Fruit fly (Drosophila melanogaster) whole organism, embryonic: ENCODE data around the gene CG10638.
A peak's percentile ranks its signal among the peaks of the same experiment; 100 is the strongest.

Source experiments
- Asciz ChIP-seq: fragments of 200-800 bp; sonication (Bioruptor generic); optimal IDR thresholded peaks from 2 replicates; lab custom pipeline; 2017; ENCODE audit warnings: missing biosample characterization, mild to moderate bottlenecking, missing genetic modification characterization, missing genetic modification reagents
- Bgb ChIP-seq: fragments of 200-800 bp; sonication (Bioruptor generic); IDR thresholded peaks from 2 replicates; pipeline ENCODE4 v1.3.6; 2022; ENCODE audit warnings: missing biosample characterization, missing genetic modification characterization; ENCODE audit not compliant: partially characterized antibody
- CG10979 ChIP-seq: fragments of 200-800 bp; sonication (Bioruptor generic); optimal IDR thresholded peaks from 2 replicates; lab custom pipeline; 2018; ENCODE audit warnings: missing biosample characterization, mild to moderate bottlenecking, missing genetic modification characterization, moderate library complexity
- CG11247 ChIP-seq: fragments of 200-800 bp; sonication (Bioruptor generic); IDR thresholded peaks from 2 replicates; pipeline ENCODE4 v1.3.6; 2022; ENCODE audit warnings: missing biosample characterization, missing genetic modification characterization
- CG13287 ChIP-seq: fragments of 200-800 bp; sonication (Bioruptor generic); IDR thresholded peaks from 2 replicates; pipeline ENCODE4 v1.3.6; 2022; ENCODE audit warnings: missing biosample characterization, missing genetic modification characterization; ENCODE audit not compliant: partially characterized antibody
- CG14441 ChIP-seq: fragments of 200-800 bp; sonication (Bioruptor generic); IDR thresholded peaks from 2 replicates; pipeline ENCODE4 v1.3.6; 2022; ENCODE audit warnings: missing biosample characterization, missing genetic modification characterization
- CG15073 ChIP-seq: fragments of 200-800 bp; sonication (Bioruptor generic); optimal IDR thresholded peaks from 2 replicates; lab custom pipeline; 2016; ENCODE audit warnings: missing biosample characterization, missing genetic modification characterization
- CG1602 ChIP-seq: fragments of 200-800 bp; sonication (Bioruptor generic); optimal IDR thresholded peaks from 3 replicates; lab custom pipeline; 2016; ENCODE audit warnings: missing biosample characterization, missing genetic modification characterization
- CG17802 ChIP-seq: fragments of 200-800 bp; sonication (Bioruptor generic); optimal IDR thresholded peaks from 2 replicates; lab custom pipeline; 2018; ENCODE audit warnings: missing biosample characterization, mild to moderate bottlenecking, missing genetic modification characterization, moderate library complexity
- CG33213 ChIP-seq: fragments of 200-800 bp; sonication (Bioruptor generic); optimal IDR thresholded peaks from 3 replicates; lab custom pipeline; 2016; ENCODE audit warnings: missing biosample characterization, missing genetic modification characterization
- CG3407 ChIP-seq: fragments of 200-800 bp; sonication (Bioruptor generic); optimal IDR thresholded peaks from 2 replicates; lab custom pipeline; 2018; ENCODE audit warnings: missing biosample characterization, mild to moderate bottlenecking, missing genetic modification characterization
- CG3995 ChIP-seq: fragments of 200-800 bp; sonication (Bioruptor generic); optimal IDR thresholded peaks from 3 replicates; lab custom pipeline; 2016; ENCODE audit warnings: missing biosample characterization, missing genetic modification characterization
- CG6272 ChIP-seq: fragments of 200-800 bp; sonication (Bioruptor generic); IDR thresholded peaks from 2 replicates; pipeline ENCODE4 v1.3.6; 2022; ENCODE audit warnings: missing biosample characterization, missing genetic modification characterization
- CG7556 ChIP-seq: fragments of 200-800 bp; sonication (Bioruptor generic); optimal IDR thresholded peaks from 2 replicates; lab custom pipeline; 2017; ENCODE audit warnings: missing biosample characterization, mild to moderate bottlenecking, missing genetic modification characterization
- CG9817 ChIP-seq: fragments of 200-800 bp; sonication (Bioruptor generic); optimal IDR thresholded peaks from 2 replicates; lab custom pipeline; 2018; ENCODE audit warnings: missing biosample characterization, mild to moderate bottlenecking, missing genetic modification characterization, moderate library complexity
- Camta ChIP-seq: fragments of 200-800 bp; sonication (Bioruptor generic); optimal IDR thresholded peaks from 2 replicates; lab custom pipeline; 2016; ENCODE audit warnings: missing biosample characterization, missing genetic modification characterization
- Deaf1 ChIP-seq: fragments of 200-800 bp; optimal IDR thresholded peaks from 3 replicates; lab custom pipeline; 2019; ENCODE audit warnings: missing biosample characterization, mild to moderate bottlenecking, missing genetic modification characterization, moderate library complexity
- Dref ChIP-seq: fragments of 200-800 bp; sonication (Bioruptor generic); IDR thresholded peaks from 2 replicates; pipeline ENCODE4 v1.3.6; 2022; ENCODE audit warnings: missing biosample characterization, missing genetic modification characterization
- Ets97D ChIP-seq: fragments of 200-800 bp; sonication (Bioruptor generic); optimal IDR thresholded peaks from 3 replicates; lab custom pipeline; 2016; ENCODE audit warnings: missing biosample characterization, missing genetic modification characterization
- Fer2 ChIP-seq: fragments of 200-800 bp; sonication (Bioruptor generic); optimal IDR thresholded peaks from 2 replicates; lab custom pipeline; 2018; ENCODE audit warnings: missing biosample characterization, mild to moderate bottlenecking, missing genetic modification characterization, moderate library complexity
- H2.0 ChIP-seq: fragments of 200-800 bp; sonication (Bioruptor generic); IDR thresholded peaks from 2 replicates; pipeline ENCODE4 v1.3.6; 2022; ENCODE audit warnings: missing biosample characterization, missing genetic modification characterization
- Hmx ChIP-seq: fragments of 200-800 bp; sonication (Bioruptor generic); optimal IDR thresholded peaks from 2 replicates; lab custom pipeline; 2016; ENCODE audit warnings: missing biosample characterization, missing genetic modification characterization
- Hr39 ChIP-seq: fragments of >200 bp; optimal IDR thresholded peaks from 2 replicates; lab custom pipeline; 2017
- Jarid2 ChIP-seq: fragments of 200-800 bp; sonication (Bioruptor generic); optimal IDR thresholded peaks from 3 replicates; lab custom pipeline; 2017; ENCODE audit warnings: mild to moderate bottlenecking, missing biosample characterization, missing genetic modification reagents, missing genetic modification characterization
- NFAT ChIP-seq: fragments of 200-800 bp; sonication (Bioruptor generic); IDR thresholded peaks from 2 replicates; pipeline ENCODE4 v1.3.6; 2022; ENCODE audit warnings: missing biosample characterization, missing genetic modification characterization
- NK7.1 ChIP-seq: fragments of 200-800 bp; sonication (Bioruptor generic); optimal IDR thresholded peaks from 3 replicates; lab custom pipeline; 2016; ENCODE audit warnings: missing biosample characterization, missing genetic modification characterization
- Ptx1 ChIP-seq: fragments of 200-800 bp; sonication (Bioruptor generic); IDR thresholded peaks from 2 replicates; pipeline ENCODE4 v1.3.6; 2022; ENCODE audit warnings: missing biosample characterization, missing genetic modification characterization
- Side ChIP-seq: fragments of 200-800 bp; sonication (Bioruptor generic); optimal IDR thresholded peaks from 2 replicates; lab custom pipeline; 2016; ENCODE audit warnings: missing biosample characterization, missing genetic modification characterization
- Spps ChIP-seq: fragments of 200-800 bp; sonication (Bioruptor generic); optimal IDR thresholded peaks from 2 replicates; lab custom pipeline; 2018; ENCODE audit warnings: missing biosample characterization, mild to moderate bottlenecking, missing genetic modification characterization
- ase ChIP-seq: fragments of 200-800 bp; sonication (Bioruptor generic); IDR thresholded peaks from 3 replicates; pipeline ENCODE4 v1.3.6; 2022; ENCODE audit warnings: missing biosample characterization, missing genetic modification characterization
- ash1 ChIP-seq: fragments of 200-800 bp; sonication (Bioruptor generic); optimal IDR thresholded peaks from 2 replicates; lab custom pipeline; 2018; ENCODE audit warnings: missing biosample characterization, mild to moderate bottlenecking, missing genetic modification characterization
- bowl ChIP-seq: fragments of 200-800 bp; sonication (Bioruptor generic); IDR thresholded peaks from 2 replicates; pipeline ENCODE4 v1.3.6; 2022; ENCODE audit warnings: missing biosample characterization, missing genetic modification characterization
- cad ChIP-seq: fragments of >200 bp; optimal IDR thresholded peaks from 2 replicates; lab custom pipeline; 2017; ENCODE audit warnings: missing biosample characterization, missing genetic modification characterization
- cas ChIP-seq: fragments of 200-800 bp; sonication (Bioruptor generic); IDR thresholded peaks from 2 replicates; pipeline ENCODE4 v1.3.6; 2022; ENCODE audit warnings: missing biosample characterization, missing genetic modification characterization
- cato ChIP-seq: fragments of 200-800 bp; sonication (Bioruptor generic); optimal IDR thresholded peaks from 2 replicates; lab custom pipeline; 2016; ENCODE audit warnings: missing biosample characterization, missing genetic modification characterization, borderline replicate concordance
- cg ChIP-seq: fragments of 200-800 bp; sonication (Bioruptor generic); optimal IDR thresholded peaks from 3 replicates; lab custom pipeline; 2019; ENCODE audit warnings: missing biosample characterization, mild to moderate bottlenecking, missing genetic modification characterization, moderate library complexity
- dmrt99B ChIP-seq: fragments of 200-800 bp; sonication (Bioruptor generic); optimal IDR thresholded peaks from 2 replicates; lab custom pipeline; 2018; ENCODE audit warnings: missing biosample characterization, mild to moderate bottlenecking, missing genetic modification characterization, moderate library complexity
- dpn ChIP-seq, 2 experiments: fragments of 200-800 bp; sonication (Bioruptor generic); optimal IDR thresholded peaks; 3 replicates each; lab custom pipeline; 2016; ENCODE audit warnings: missing biosample characterization in 2 of 2, missing genetic modification characterization in 2 of 2
- ems ChIP-seq: fragments of 200-800 bp; sonication (Bioruptor generic); optimal IDR thresholded peaks from 3 replicates; lab custom pipeline; 2016; ENCODE audit warnings: missing biosample characterization, missing genetic modification characterization
- gcm2 ChIP-seq: fragments of 200-800 bp; sonication (Bioruptor generic); optimal IDR thresholded peaks from 2 replicates; lab custom pipeline; 2016; ENCODE audit warnings: missing biosample characterization, missing genetic modification characterization
- grau ChIP-seq: fragments of 200-800 bp; optimal IDR thresholded peaks from 3 replicates; lab custom pipeline; 2019; ENCODE audit warnings: missing biosample characterization, mild to moderate bottlenecking, missing genetic modification characterization, moderate library complexity
- gro ChIP-seq: fragments of 200-800 bp; sonication (Bioruptor generic); optimal IDR thresholded peaks from 2 replicates; lab custom pipeline; 2016; ENCODE audit warnings: missing biosample characterization, missing genetic modification characterization
- jing ChIP-seq: fragments of 200-800 bp; sonication (Bioruptor generic); optimal IDR thresholded peaks from 2 replicates; lab custom pipeline; 2018; ENCODE audit warnings: missing biosample characterization, mild to moderate bottlenecking, missing genetic modification characterization
- kay ChIP-seq: fragments of 200-800 bp; sonication (Bioruptor generic); optimal IDR thresholded peaks from 2 replicates; lab custom pipeline; 2016; ENCODE audit warnings: missing biosample characterization, missing genetic modification characterization
- lilli ChIP-seq: fragments of 200-800 bp; sonication (Bioruptor generic); optimal IDR thresholded peaks from 3 replicates; lab custom pipeline; 2016; ENCODE audit warnings: missing biosample characterization, missing genetic modification characterization
- luna ChIP-seq: fragments of 200-800 bp; sonication (Bioruptor generic); optimal IDR thresholded peaks from 2 replicates; lab custom pipeline; 2016; ENCODE audit warnings: missing biosample characterization, missing genetic modification characterization
- nerfin-2 ChIP-seq: fragments of 200-800 bp; sonication (Bioruptor generic); IDR thresholded peaks from 2 replicates; pipeline ENCODE4 v1.3.6; 2022; ENCODE audit warnings: missing biosample characterization, missing genetic modification characterization; ENCODE audit not compliant: partially characterized antibody
- p53 ChIP-seq: fragments of 200-800 bp; sonication (Bioruptor generic); optimal IDR thresholded peaks from 2 replicates; lab custom pipeline; 2016; ENCODE audit warnings: missing biosample characterization, missing genetic modification characterization
- pzg ChIP-seq: fragments of 200-800 bp; sonication (Bioruptor generic); optimal IDR thresholded peaks from 3 replicates; lab custom pipeline; 2018; ENCODE audit warnings: missing biosample characterization, mild to moderate bottlenecking, missing genetic modification characterization, moderate library complexity
- scrt ChIP-seq: fragments of 200-800 bp; sonication (Bioruptor generic); optimal IDR thresholded peaks from 2 replicates; lab custom pipeline; 2018; ENCODE audit warnings: missing biosample characterization, mild to moderate bottlenecking, missing genetic modification characterization, moderate library complexity

The CG10638 gene

DNA sequence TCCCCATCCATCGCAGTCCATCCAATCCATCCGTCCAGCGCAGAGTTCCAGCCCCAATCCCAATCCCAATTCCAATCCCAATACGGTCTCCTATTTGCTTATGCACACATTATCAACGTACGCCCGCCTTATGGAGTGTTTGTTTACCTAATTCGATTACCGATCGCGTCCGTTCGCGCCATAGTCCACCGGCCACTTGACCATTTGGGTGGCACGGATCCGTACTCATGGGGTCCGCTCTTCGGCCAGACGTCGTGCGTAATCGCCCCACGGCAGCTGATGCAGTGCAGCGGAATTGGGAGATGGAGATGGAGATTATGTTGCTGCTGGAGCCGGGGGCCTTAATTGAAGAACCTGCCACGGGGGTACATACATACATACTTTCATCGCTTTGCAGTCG, 30.6 kb downstream of the CG10638 start (continued):
- TF ChIP-seq cad (GFP tag; lab: Kevin White, UChicago): no peak
- no peak for TF ChIP-seq bowl (GFP tag; lab: Robert Waterston, UW)
- TF ChIP-seq CG7556: no peak
- TF ChIP-seq kay (GFP tag; lab: Kevin White, UChicago): no peak
- TF ChIP-seq Bgb: no peak
- TF ChIP-seq CG14441 (GFP tag; lab: Robert Waterston, UW): no peak
- no peak for TF ChIP-seq Ptx1
- 0 out of 2 replicates have a peak, but pooled peaks have one; percentile 7 for TF ChIP-seq Dref
- TF ChIP-seq Hr39: no peak
- no peak for TF ChIP-seq cas
- no peak for TF ChIP-seq grau (tag; lab: Kevin White, UChicago)
- TF ChIP-seq CG15073 (GFP tag; lab: Kevin White, UChicago): no peak
- TF ChIP-seq ash1: no peak
- TF ChIP-seq, all 482 proteins: peak for 9

DNA sequence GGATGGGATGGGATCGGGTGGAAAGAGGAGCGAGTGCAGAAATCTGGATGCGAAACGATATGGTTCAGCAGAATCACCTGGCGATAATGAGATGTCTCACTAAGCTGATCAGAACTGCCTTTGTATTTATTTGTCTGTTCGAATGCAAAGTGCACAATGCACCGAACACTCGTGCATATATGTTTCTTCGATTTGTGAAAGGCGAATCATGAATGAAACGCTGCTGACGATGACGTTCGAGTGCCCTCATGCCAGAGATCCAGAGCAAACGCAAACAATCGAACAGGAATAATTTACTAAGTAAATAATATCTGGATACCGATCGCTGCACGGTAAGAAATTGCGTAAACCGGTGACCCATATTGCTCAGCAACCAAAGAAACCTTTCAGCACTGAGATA, 31.4 kb downstream of the CG10638 start, which contains the start of gene CG32102:
CG32102 (minus strand) TSS at position 101 of the 400 bp plus-strand sequence.
- TF ChIP-seq cg (no peak), CG11247 (no peak), CG9817 (tag; lab: Kevin White, UChicago) (no peak), cas (no peak), dpn (GFP tag; optimal IDR thresholded peaks at IDR 0.05; lab: Kevin White, UChicago) (no peak), CG13287 (GFP tag; lab: Robert Waterston, UW) (no peak), CG3407 (GFP tag; lab: Kevin White, UChicago) (no peak), CG10979 (tag; lab: Kevin White, UChicago) (no peak), CG17802 (no peak), CG3995 (GFP tag; lab: Kevin White, UChicago) (no peak)

DNA sequence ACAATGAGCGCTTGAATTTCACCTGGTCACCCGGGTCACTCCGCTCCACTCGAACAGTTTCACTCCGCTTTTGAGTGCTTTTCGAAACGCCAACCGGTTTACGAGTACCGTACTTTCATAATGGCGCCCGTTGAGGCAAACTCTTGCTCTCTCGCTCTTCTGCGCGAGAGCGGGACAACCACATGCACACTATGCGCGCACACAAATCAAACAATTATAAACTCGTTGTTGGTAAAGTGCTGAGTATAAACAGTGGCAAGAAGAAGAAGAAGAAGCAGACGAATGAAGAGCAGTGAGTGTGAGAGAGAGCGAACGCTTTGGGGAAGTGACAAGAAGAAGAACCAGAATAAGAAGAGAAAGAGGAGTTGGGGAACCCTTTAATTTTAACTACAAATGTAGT, 33.1 kb downstream of the CG10638 start, which contains the start of gene eyg:
eyg (minus strand) TSS at position 6 of the 400 bp plus-strand sequence.
- TF ChIP-seq cad (GFP tag; lab: Kevin White, UChicago): no peak
- TF ChIP-seq Fer2 (tag; lab: Kevin White, UChicago): no peak
- TF ChIP-seq Ets97D: peak; percentile 12
- peak; percentile 56 for TF ChIP-seq NK7.1 (GFP tag; lab: Kevin White, UChicago)
- TF ChIP-seq Asciz: no peak
- TF ChIP-seq cato (GFP tag; lab: Kevin White, UChicago): no peak
- TF ChIP-seq H2.0 (GFP tag; lab: Robert Waterston, UW): no peak
- TF ChIP-seq ems: no peak
- peak; percentile 18 for TF ChIP-seq jing (GFP tag; lab: Kevin White, UChicago)
- TF ChIP-seq gro (GFP tag; lab: Kevin White, UChicago): peak; percentile 54
- no peak for TF ChIP-seq Hmx (GFP tag; lab: Kevin White, UChicago)
- peak; percentile 36 for TF ChIP-seq p53
- TF ChIP-seq ase (GFP tag; lab: Robert Waterston, UW): no peak
- TF ChIP-seq gcm2: no peak
- no peak for TF ChIP-seq luna (GFP tag; lab: Kevin White, UChicago)
- TF ChIP-seq CG13287 (GFP tag; lab: Robert Waterston, UW): peak; percentile 46
- peak; percentile 30 for TF ChIP-seq CG33213 (GFP tag; lab: Kevin White, UChicago)
- peak; percentile 68 for TF ChIP-seq Jarid2
- TF ChIP-seq Camta: peak; percentile 28
- no peak for TF ChIP-seq NFAT (GFP tag; lab: Robert Waterston, UW)
- no peak for TF ChIP-seq scrt (GFP tag; lab: Kevin White, UChicago)
- no peak for TF ChIP-seq Spps
- no peak for TF ChIP-seq CG6272 (GFP tag; lab: Robert Waterston, UW)
- TF ChIP-seq Deaf1: no peak
- TF ChIP-seq lilli: no peak
- peak; percentile 29 for TF ChIP-seq Side (GFP tag; lab: Kevin White, UChicago)
- TF ChIP-seq nerfin-2 (GFP tag; lab: Robert Waterston, UW): 0 out of 2 replicates have a peak, but pooled peaks have one; percentile 45
- no peak for TF ChIP-seq CG1602 (GFP tag; lab: Kevin White, UChicago)
- no peak for TF ChIP-seq pzg (GFP tag; lab: Kevin White, UChicago)
- TF ChIP-seq CG3995 (GFP tag; lab: Kevin White, UChicago): no peak
- TF ChIP-seq dmrt99B (tag; lab: Kevin White, UChicago): no peak
